Worm (Caenorhabditis elegans): ENCODE data around the gene ifta-2.

- no peak for TF ChIP-seq unc-62 (GFP tag; optimal IDR thresholded peaks at IDR 0.05)
- no peak for TF ChIP-seq elt-1 (tag; optimal IDR thresholded peaks at IDR 0.05; ENCODE audit: borderline replicate concordance, insufficient read depth)
- TF ChIP-seq nhr-12 (tag; optimal IDR thresholded peaks at IDR 0.05): no peak
- TF ChIP-seq tbx-8 (GFP tag; optimal IDR thresholded peaks at IDR 0.05): no peak
- TF ChIP-seq lsy-2 (tag; optimal IDR thresholded peaks at IDR 0.05): no peak
- TF ChIP-seq hlh-1 (tag; optimal IDR thresholded peaks at IDR 0.05): no peak
- no peak for TF ChIP-seq mep-1 (tag; optimal IDR thresholded peaks at IDR 0.05)
Measured at ce11 chrIV:17284099-17284498, 17.7 kb downstream of the ifta-2 start, which contains the start of gene nra-1.
